Worm (Caenorhabditis elegans) whole organism, L1 larva: Measurements from ENCODE around the gene K07C5.9.

Source experiments
- C04F5.9 ChIP-seq: sonication (generic microtip); optimal IDR thresholded peaks from 2 replicates; lab custom pipeline; 2016; ENCODE audit warnings: missing genetic modification characterization, missing compliant biosample characterization
- C34B4.2 ChIP-seq: sonication (generic microtip); optimal IDR thresholded peaks from 2 replicates; lab custom pipeline; 2017; ENCODE audit warnings: mild to moderate bottlenecking, missing genetic modification characterization, missing compliant biosample characterization
- F16B12.6 ChIP-seq: fragments of 150-350 bp; optimal IDR thresholded peaks from 2 replicates; lab custom pipeline; 2014; ENCODE audit warnings: missing biosample characterization, missing genetic modification characterization
- Y116A8C.19 ChIP-seq: sonication (generic microtip); optimal IDR thresholded peaks from 2 replicates; lab custom pipeline; 2016; ENCODE audit warnings: missing compliant biosample characterization, missing genetic modification characterization, borderline replicate concordance
- alr-1 ChIP-seq: fragments of 200-800 bp; sonication (Bioruptor generic); optimal IDR thresholded peaks from 2 replicates; lab custom pipeline; 2018; ENCODE audit warnings: borderline replicate concordance, mild to moderate bottlenecking, missing genetic modification characterization, missing compliant biosample characterization
- ceh-88 ChIP-seq: fragments of 200-800 bp; sonication (Bioruptor generic); IDR thresholded peaks from 2 replicates; pipeline ENCODE4 v1.3.6; 2022; ENCODE audit warnings: missing genetic modification characterization, missing compliant biosample characterization
- ceh-90 ChIP-seq: sonication (generic microtip); optimal IDR thresholded peaks from 2 replicates; lab custom pipeline; 2016; ENCODE audit warnings: missing genetic modification characterization, missing compliant biosample characterization
- efl-1 ChIP-seq, 4 experiments: fragments of 150-350 bp; optimal IDR thresholded peaks in 3 of 4; peaks in 1 of 4; 1 replicate in 1 of 4; 2 replicates in 3 of 4; lab custom pipeline; 2014; ENCODE audit warnings: missing biosample characterization in 2 of 4, missing genetic modification characterization in 2 of 4, missing genetic modification reagents in 2 of 4
- elt-2 ChIP-seq: sonication (generic microtip); optimal IDR thresholded peaks from 2 replicates; lab custom pipeline; 2016; ENCODE audit warnings: missing genetic modification characterization, mild to moderate bottlenecking, inconsistent platforms, missing compliant biosample characterization, missing genetic modification reagents
- elt-3 ChIP-seq, 6 experiments: fragments of 150-350 bp in 1 of 6; sonication (generic microtip); optimal IDR thresholded peaks; 2 replicates each; lab custom pipeline; 2017 to 2018; ENCODE audit warnings: missing biosample characterization in 6 of 6, missing genetic modification characterization in 6 of 6, inconsistent platforms in 1 of 6
- ets-5 ChIP-seq: fragments of 200-800 bp; sonication (Bioruptor generic); IDR thresholded peaks from 2 replicates; pipeline ENCODE4 v1.3.6; 2022; ENCODE audit warnings: missing genetic modification characterization, missing compliant biosample characterization
- lin-14 ChIP-seq: fragments of 200-800 bp; sonication (Bioruptor generic); optimal IDR thresholded peaks from 2 replicates; lab custom pipeline; 2018; ENCODE audit warnings: mild to moderate bottlenecking, missing genetic modification characterization, moderate library complexity, missing compliant biosample characterization
- lin-15B ChIP-seq: fragments of 150-350 bp; sonication (generic microtip); optimal IDR thresholded peaks from 3 replicates; lab custom pipeline; 2014; ENCODE audit warnings: missing biosample characterization, missing genetic modification characterization
- lin-35 ChIP-seq, 2 experiments: fragments of 150-350 bp; optimal IDR thresholded peaks; 2 replicates each; lab custom pipeline; 2014; ENCODE audit warnings: missing biosample characterization in 2 of 2, missing genetic modification characterization in 2 of 2, missing genetic modification reagents in 2 of 2
- lir-3 ChIP-seq: sonication (generic microtip); optimal IDR thresholded peaks from 2 replicates; lab custom pipeline; 2016; ENCODE audit warnings: mild to moderate bottlenecking, missing genetic modification characterization, moderate library complexity, missing compliant biosample characterization; ENCODE audit not compliant: poor library complexity
- mab-9 ChIP-seq: fragments of 200-800 bp; sonication (Bioruptor generic); IDR thresholded peaks from 2 replicates; pipeline ENCODE4 v1.3.6; 2022; ENCODE audit warnings: missing genetic modification reagents, missing genetic modification characterization, missing compliant biosample characterization
- nhr-11 ChIP-seq: fragments of 150-350 bp; optimal IDR thresholded peaks from 2 replicates; lab custom pipeline; 2014; ENCODE audit warnings: missing biosample characterization, missing genetic modification characterization
- nhr-19 ChIP-seq: fragments of 200-800 bp; sonication (Bioruptor generic); conservative IDR thresholded peaks from 2 replicates; pipeline ENCODE4 v1.3.6; 2022; ENCODE audit warnings: missing genetic modification characterization, missing compliant biosample characterization
- nhr-20 ChIP-seq: sonication (generic microtip); optimal IDR thresholded peaks from 2 replicates; lab custom pipeline; 2016; ENCODE audit warnings: mild to moderate bottlenecking, missing genetic modification characterization, missing compliant biosample characterization
- nhr-71 ChIP-seq: sonication (generic microtip); optimal IDR thresholded peaks from 2 replicates; lab custom pipeline; 2016; ENCODE audit warnings: mild to moderate bottlenecking, missing genetic modification characterization, moderate library complexity, missing compliant biosample characterization
- nhr-76 ChIP-seq: sonication (generic microtip); optimal IDR thresholded peaks from 2 replicates; lab custom pipeline; 2017; ENCODE audit warnings: missing biosample characterization, missing genetic modification characterization
- nhr-84 ChIP-seq: sonication (generic microtip); optimal IDR thresholded peaks from 2 replicates; lab custom pipeline; 2017; ENCODE audit warnings: missing biosample characterization, missing genetic modification characterization
- nhr-85 ChIP-seq: sonication (generic microtip); peaks from one replicate; lab custom pipeline; 2016; ENCODE audit warnings: missing genetic modification characterization, inconsistent platforms, missing compliant biosample characterization
- nhr-90 ChIP-seq: sonication (generic microtip); optimal IDR thresholded peaks from 2 replicates; lab custom pipeline; 2016; ENCODE audit warnings: mild to moderate bottlenecking, missing genetic modification characterization, missing compliant biosample characterization; ENCODE audit not compliant: poor library complexity
- pqm-1 ChIP-seq: sonication (generic microtip); optimal IDR thresholded peaks from 3 replicates; lab custom pipeline; 2017; ENCODE audit warnings: missing biosample characterization, missing genetic modification characterization
- rnt-1 ChIP-seq: sonication (generic microtip); optimal IDR thresholded peaks from 2 replicates; lab custom pipeline; 2016; ENCODE audit warnings: mild to moderate bottlenecking, missing genetic modification characterization, moderate library complexity, missing compliant biosample characterization
- sox-4 ChIP-seq: sonication (generic microtip); optimal IDR thresholded peaks from 2 replicates; lab custom pipeline; 2016; ENCODE audit warnings: missing genetic modification characterization, missing compliant biosample characterization
- swsn-7 ChIP-seq: sonication (generic microtip); optimal IDR thresholded peaks from 2 replicates; lab custom pipeline; 2016; ENCODE audit warnings: missing genetic modification characterization, missing compliant biosample characterization
- tbx-2 ChIP-seq: sonication (generic microtip); optimal IDR thresholded peaks from 2 replicates; lab custom pipeline; 2016; ENCODE audit warnings: missing genetic modification characterization, missing compliant biosample characterization
- tlp-1 ChIP-seq: fragments of 150-350 bp; optimal IDR thresholded peaks from 2 replicates; lab custom pipeline; 2014; ENCODE audit warnings: missing biosample characterization, missing genetic modification characterization
- unc-98 ChIP-seq: fragments of 200-800 bp; sonication (Bioruptor generic); IDR thresholded peaks from 2 replicates; pipeline ENCODE4 v1.3.6; 2022; ENCODE audit warnings: missing genetic modification characterization, missing compliant biosample characterization
- vab-15 ChIP-seq: sonication (generic microtip); optimal IDR thresholded peaks from 2 replicates; lab custom pipeline; 2017; ENCODE audit warnings: missing genotype, mild to moderate bottlenecking, missing genetic modification characterization, missing compliant biosample characterization
- zag-1 ChIP-seq: fragments of 150-350 bp; optimal IDR thresholded peaks from 2 replicates; lab custom pipeline; 2014; ENCODE audit warnings: missing biosample characterization, missing genetic modification characterization
- ztf-11 ChIP-seq, 2 experiments: sonication (generic microtip); optimal IDR thresholded peaks; 2 replicates each; lab custom pipeline; 2016 to 2017; ENCODE audit warnings: missing genetic modification characterization in 2 of 2, missing biosample characterization in 1 of 2, missing compliant biosample characterization in 1 of 2
- ztf-4 ChIP-seq: fragments of 150-350 bp; optimal IDR thresholded peaks from 2 replicates; lab custom pipeline; 2014; ENCODE audit warnings: missing biosample characterization, missing genetic modification characterization

K07C5.9 gene

ce11 chrV:10350054-10350453, at the start of gene K07C5.9:
Gene K07C5.9 (minus strand): TSS chrV:10350154.
- no peak for TF ChIP-seq tlp-1 (tag; lab: Kevin White, UChicago)
- TF ChIP-seq efl-1 (optimal IDR thresholded peaks at IDR 0.05; lab: Kevin White, UChicago): no peak
- peak in 1 of 2 experiments; percentile 33 for TF ChIP-seq efl-1 (GFP tag; optimal IDR thresholded peaks at IDR 0.05 in 1 of 2; lab: Kevin White, UChicago)
- TF ChIP-seq ztf-4 (tag; lab: Kevin White, UChicago): no peak
- no peak for TF ChIP-seq Y116A8C.19 (tag; lab: Kevin White, UChicago)
- TF ChIP-seq C34B4.2 (tag; lab: Kevin White, UChicago): no peak

ce11 chrV:10399290-10399689, 49.3 kb upstream of the K07C5.9 start:
- TF ChIP-seq Y116A8C.19 (tag; lab: Kevin White, UChicago): no peak
- no peak for TF ChIP-seq vab-15 (tag; lab: Kevin White, UChicago)
- peak; percentile 93 for TF ChIP-seq elt-2 (tag; lab: Kevin White, UChicago)
- TF ChIP-seq C04F5.9 (tag; lab: Kevin White, UChicago): no peak
- no peak for TF ChIP-seq nhr-11 (tag; lab: Kevin White, UChicago)
- TF ChIP-seq rnt-1: no peak
- no peak for TF ChIP-seq ceh-88 (GFP tag; lab: Robert Waterston, UW)
- TF ChIP-seq tbx-2 (tag; lab: Kevin White, UChicago): no peak
- peak in 1 of 2 experiments; percentile 49 for TF ChIP-seq lin-35 (GFP tag; optimal IDR thresholded peaks at IDR 0.05; lab: Kevin White, UChicago)
- peak; percentile 1 for TF ChIP-seq nhr-90 (tag; lab: Kevin White, UChicago)
- TF ChIP-seq mab-9: no peak
- TF ChIP-seq ceh-90: no peak
- TF ChIP-seq pqm-1 (tag; lab: Kevin White, UChicago): peak; percentile 72
- TF ChIP-seq nhr-71 (tag; lab: Kevin White, UChicago): peak; percentile 16
- peak; percentile 73 for TF ChIP-seq nhr-20 (tag; lab: Kevin White, UChicago)
- no peak for TF ChIP-seq tlp-1 (tag; lab: Kevin White, UChicago)
- TF ChIP-seq, all 84 proteins: peak for 6

- no peak for TF ChIP-seq ceh-88 (GFP tag; lab: Robert Waterston, UW)
- no peak for TF ChIP-seq swsn-7 (tag; lab: Kevin White, UChicago)
- no peak for TF ChIP-seq alr-1
- TF ChIP-seq Y116A8C.19 (tag; lab: Kevin White, UChicago): no peak
- peak in 1 of 6 experiments; percentile 0 for TF ChIP-seq elt-3 (tag; optimal IDR thresholded peaks at IDR 0.05; lab: Kevin White, UChicago)
- no peak for TF ChIP-seq unc-98
- peak; percentile 33 for TF ChIP-seq nhr-20 (tag; lab: Kevin White, UChicago)
- TF ChIP-seq ets-5 (GFP tag; lab: Robert Waterston, UW): no peak
- TF ChIP-seq lin-15B (tag; lab: Kevin White, UChicago): no peak
- TF ChIP-seq nhr-19 (GFP tag; lab: Robert Waterston, UW): no peak
- TF ChIP-seq ztf-11 (tag; optimal IDR thresholded peaks at IDR 0.05; lab: Kevin White, UChicago): no peak
- TF ChIP-seq lir-3: peak; percentile 8
- no peak for TF ChIP-seq ceh-90
- peak; percentile 54 for TF ChIP-seq nhr-85 (tag; lab: Kevin White, UChicago)
- TF ChIP-seq lin-14 (GFP tag; lab: Kevin White, UChicago): peak; percentile 22
- no peak for TF ChIP-seq zag-1 (tag; lab: Kevin White, UChicago)
- TF ChIP-seq lin-35 (GFP tag; optimal IDR thresholded peaks at IDR 0.05; lab: Kevin White, UChicago): peak in 1 of 2 experiments; percentile 37
- no peak for TF ChIP-seq nhr-84 (tag; lab: Kevin White, UChicago)
- no peak for TF ChIP-seq sox-4 (tag; lab: Kevin White, UChicago)
- TF ChIP-seq nhr-76 (tag; lab: Kevin White, UChicago): no peak
- TF ChIP-seq F16B12.6 (tag; lab: Kevin White, UChicago): no peak
- peak; percentile 46 for TF ChIP-seq elt-2 (tag; lab: Kevin White, UChicago)
- TF ChIP-seq, all 84 proteins: peak for 7
Observed at ce11 chrV:10398431-10398830, 48.5 kb upstream of the K07C5.9 start, which contains the start of gene ugt-2. Gene ugt-2 (plus strand): TSS chrV:10398801.
